Fruit fly (Drosophila melanogaster): ENCODE measurements around the gene Pop1.
A peak's percentile ranks its signal among the peaks of the same experiment; 100 is the strongest.

Pop1 gene

dm6 chrX:5604181-5604580 lies 18.3 kb upstream of the Pop1 start (continued):
- peak; percentile 52 for TF ChIP-seq CG7839 (tag; optimal IDR thresholded peaks at IDR 0.05)
- no peak for TF ChIP-seq CG10147 (GFP tag; optimal IDR thresholded peaks at IDR 0.05)
- TF ChIP-seq danr (GFP tag; IDR thresholded peaks at IDR 0.05): 0 out of 2 replicates have a peak, but pooled peaks have one; percentile 14
- no peak for TF ChIP-seq CG3838 (GFP tag; optimal IDR thresholded peaks at IDR 0.05)
- no peak for TF ChIP-seq scrt (GFP tag; optimal IDR thresholded peaks at IDR 0.05)
- TF ChIP-seq zf30C (GFP tag; optimal IDR thresholded peaks at IDR 0.05): peak; percentile 29
- no peak for TF ChIP-seq CG30020 (tag; optimal IDR thresholded peaks at IDR 0.05)
- no peak for TF ChIP-seq vfl (GFP tag; optimal IDR thresholded peaks at IDR 0.05)
- peak; percentile 27 for TF ChIP-seq CG4820 (GFP tag; optimal IDR thresholded peaks at IDR 0.05)
- peak; percentile 45 for TF ChIP-seq CG16815 (GFP tag; optimal IDR thresholded peaks at IDR 0.05)
- peak; percentile 63 for TF ChIP-seq Rfx (GFP tag; IDR thresholded peaks at IDR 0.05)
- peak; percentile 25 for TF ChIP-seq fd96Cb (tag; optimal IDR thresholded peaks at IDR 0.05)
- peak; percentile 11 for TF ChIP-seq CG15479 (GFP tag; optimal IDR thresholded peaks at IDR 0.05)
- peak; percentile 38 for TF ChIP-seq dmrt99B (tag; optimal IDR thresholded peaks at IDR 0.05)
- TF ChIP-seq CG15514 (GFP tag; optimal IDR thresholded peaks at IDR 0.05): peak; percentile 15
- peak; percentile 11 for TF ChIP-seq trem (tag; optimal IDR thresholded peaks at IDR 0.05)
- peak; percentile 41; the same call in 1 of the 2 replicates for TF ChIP-seq CG14441 (GFP tag; IDR thresholded peaks at IDR 0.05)
- peak; percentile 6 for TF ChIP-seq Hr3 (GFP tag; optimal IDR thresholded peaks at IDR 0.05)
- TF ChIP-seq zfh1 (GFP tag; IDR thresholded peaks at IDR 0.05): peak; percentile 80
- TF ChIP-seq H2.0 (GFP tag; IDR thresholded peaks at IDR 0.05): 0 out of 2 replicates have a peak, but pooled peaks have one; percentile 7
- peak; percentile 53 for TF ChIP-seq CG9727 (GFP tag; optimal IDR thresholded peaks at IDR 0.05)
- no peak for TF ChIP-seq pan (optimal IDR thresholded peaks at IDR 0.05)
- TF ChIP-seq pan (GFP tag; optimal IDR thresholded peaks at IDR 0.05 in 1 of 2, IDR thresholded peaks at IDR 0.05 in 1 of 2): peak in 1 of 2 experiments; percentile 48
- no peak for TF ChIP-seq CTCF (GFP tag; optimal IDR thresholded peaks at IDR 0.05)
- no peak for TF ChIP-seq MESR4 (GFP tag; optimal IDR thresholded peaks at IDR 0.05)
- TF ChIP-seq CG12391 (tag; optimal IDR thresholded peaks at IDR 0.05): peak; percentile 35
- TF ChIP-seq phol (tag; optimal IDR thresholded peaks at IDR 0.05): peak; percentile 44
- TF ChIP-seq sens (GFP tag): peak; percentile 56
- peak; percentile 62 for TF ChIP-seq gem (tag; optimal IDR thresholded peaks at IDR 0.05)
- TF ChIP-seq CG9817 (tag; optimal IDR thresholded peaks at IDR 0.05): peak; percentile 33
- peak; percentile 63 for TF ChIP-seq CG15696 (tag; optimal IDR thresholded peaks at IDR 0.05)
- TF ChIP-seq Mrtf (GFP tag; IDR thresholded peaks at IDR 0.05): 0 out of 3 replicates have a peak, but pooled peaks have one; percentile 21
- TF ChIP-seq bsh (GFP tag; optimal IDR thresholded peaks at IDR 0.05): peak in 1 of 2 experiments; percentile 46
- peak; percentile 41 for TF ChIP-seq NfI (GFP tag; optimal IDR thresholded peaks at IDR 0.05)
- peak; percentile 24 for TF ChIP-seq CG8388 (GFP tag; optimal IDR thresholded peaks at IDR 0.05)
- TF ChIP-seq NFAT (GFP tag; IDR thresholded peaks at IDR 0.05): 0 out of 2 replicates have a peak, but pooled peaks have one; percentile 25
- peak; percentile 3 for TF ChIP-seq CG12659 (GFP tag; optimal IDR thresholded peaks at IDR 0.05)
- peak; percentile 13 for TF ChIP-seq CG8944 (GFP tag; optimal IDR thresholded peaks at IDR 0.05)
- no peak for TF ChIP-seq eyg (GFP tag; optimal IDR thresholded peaks at IDR 0.05)
- TF ChIP-seq Sox102F (GFP tag; optimal IDR thresholded peaks at IDR 0.05): peak; percentile 13
- TF ChIP-seq CG17361 (GFP tag; IDR thresholded peaks at IDR 0.05): 0 out of 3 replicates have a peak, but pooled peaks have one; percentile 21
- TF ChIP-seq ac (GFP tag; optimal IDR thresholded peaks at IDR 0.05): peak; percentile 27
- peak; percentile 50; the same call in 1 of the 2 replicates for TF ChIP-seq al (GFP tag; IDR thresholded peaks at IDR 0.05)
- TF ChIP-seq grau (tag; optimal IDR thresholded peaks at IDR 0.05): peak; percentile 45
- peak; percentile 39; the same call in 1 of the 3 replicates for TF ChIP-seq ken (GFP tag; IDR thresholded peaks at IDR 0.05)
- TF ChIP-seq CG2712 (tag; optimal IDR thresholded peaks at IDR 0.05): peak; percentile 58
- no peak for TF ChIP-seq dm (GFP tag; optimal IDR thresholded peaks at IDR 0.05)
- TF ChIP-seq sisA (GFP tag; IDR thresholded peaks at IDR 0.05): peak; percentile 44; the same call in 1 of the 2 replicates
- TF ChIP-seq fd102C (GFP tag; optimal IDR thresholded peaks at IDR 0.05): peak; percentile 62
- peak; percentile 20 for TF ChIP-seq Blimp-1 (GFP tag; optimal IDR thresholded peaks at IDR 0.05)
